Fruit fly (Drosophila melanogaster) whole organism, pupa: ENCODE measurements around the gene alpha-Man-Ia.

Experiments used
- CG10348 ChIP-seq: fragments of 200-800 bp; sonication (Bioruptor generic); IDR thresholded peaks from 2 replicates; pipeline ENCODE4 v1.3.6; 2022; ENCODE audit warnings: missing biosample characterization, missing genetic modification characterization
- CG12605 ChIP-seq: fragments of 200-800 bp; sonication (Bioruptor generic); IDR thresholded peaks from 2 replicates; pipeline ENCODE4 v1.3.6; 2022; ENCODE audit warnings: missing biosample characterization, missing genetic modification characterization
- CG13204 ChIP-seq: fragments of 200-800 bp; sonication (Bioruptor generic); optimal IDR thresholded peaks from 2 replicates; lab custom pipeline; 2018; ENCODE audit warnings: missing biosample characterization, mild to moderate bottlenecking, missing genetic modification characterization, moderate library complexity
- CG14655 ChIP-seq: fragments of 200-800 bp; sonication (Bioruptor generic); optimal IDR thresholded peaks from 3 replicates; lab custom pipeline; 2017; ENCODE audit warnings: mild to moderate bottlenecking, missing biosample characterization, missing genetic modification reagents, missing genetic modification characterization
- CG15710 ChIP-seq: fragments of 200-800 bp; sonication (Bioruptor generic); optimal IDR thresholded peaks from 2 replicates; lab custom pipeline; 2018; ENCODE audit warnings: missing biosample characterization, mild to moderate bottlenecking, missing genetic modification characterization, moderate library complexity
- CG17806 ChIP-seq: fragments of 200-800 bp; sonication (Bioruptor generic); optimal IDR thresholded peaks from 2 replicates; lab custom pipeline; 2018; ENCODE audit warnings: missing biosample characterization, mild to moderate bottlenecking, missing genetic modification characterization, moderate library complexity
- CG32121 ChIP-seq: fragments of 200-800 bp; sonication (Bioruptor generic); IDR thresholded peaks from 2 replicates; pipeline ENCODE4 v1.3.6; 2022; ENCODE audit warnings: missing biosample characterization, missing genetic modification characterization
- CG34367 ChIP-seq: fragments of 200-800 bp; sonication (Bioruptor generic); optimal IDR thresholded peaks from 2 replicates; lab custom pipeline; 2018; ENCODE audit warnings: missing biosample characterization, mild to moderate bottlenecking, missing genetic modification characterization
- CG4496 ChIP-seq: fragments of 200-800 bp; sonication (Bioruptor generic); IDR thresholded peaks from 3 replicates; pipeline ENCODE4 v1.3.6; 2022; ENCODE audit warnings: missing biosample characterization, missing genetic modification characterization
- CG8159 ChIP-seq: fragments of 200-800 bp; sonication (Bioruptor generic); optimal IDR thresholded peaks from 3 replicates; lab custom pipeline; 2018; ENCODE audit warnings: missing biosample characterization, mild to moderate bottlenecking, missing genetic modification characterization, moderate library complexity
- CG8301 ChIP-seq: fragments of 200-800 bp; sonication (Bioruptor generic); optimal IDR thresholded peaks from 2 replicates; lab custom pipeline; 2018; ENCODE audit warnings: missing biosample characterization, mild to moderate bottlenecking, missing genetic modification characterization
- CG9948 ChIP-seq: fragments of 200-800 bp; sonication (Bioruptor generic); optimal IDR thresholded peaks from 2 replicates; lab custom pipeline; 2018; ENCODE audit warnings: missing biosample characterization, mild to moderate bottlenecking, missing genetic modification characterization, moderate library complexity
- D1 ChIP-seq: fragments of 200-800 bp; sonication (Bioruptor generic); optimal IDR thresholded peaks from 2 replicates; lab custom pipeline; 2018; ENCODE audit warnings: missing biosample characterization, mild to moderate bottlenecking, missing genetic modification characterization, moderate library complexity
- EcR ChIP-seq: fragments of 200-800 bp; sonication (Bioruptor generic); optimal IDR thresholded peaks from 3 replicates; lab custom pipeline; 2019; ENCODE audit warnings: missing biosample characterization, missing genetic modification characterization, mild to moderate bottlenecking, moderate library complexity, missing genetic modification reagents
- Ets98B ChIP-seq: fragments of 200-800 bp; sonication (Bioruptor generic); IDR thresholded peaks from 2 replicates; pipeline ENCODE4 v1.3.6; 2022; ENCODE audit warnings: missing biosample characterization, missing genetic modification characterization
- Pif1A ChIP-seq: fragments of 200-800 bp; sonication (Bioruptor generic); optimal IDR thresholded peaks from 3 replicates; lab custom pipeline; 2016; ENCODE audit warnings: missing biosample characterization, missing genetic modification characterization
- Pif1B ChIP-seq: fragments of 200-800 bp; sonication (Bioruptor generic); optimal IDR thresholded peaks from 3 replicates; lab custom pipeline; 2016; ENCODE audit warnings: missing biosample characterization, missing genetic modification characterization
- Snoo ChIP-seq: fragments of 200-800 bp; sonication (Bioruptor generic); optimal IDR thresholded peaks from 3 replicates; lab custom pipeline; 2017; ENCODE audit warnings: missing biosample characterization, mild to moderate bottlenecking, missing genetic modification characterization, inconsistent platforms
- fd96Ca ChIP-seq: fragments of 200-800 bp; sonication (Bioruptor generic); IDR thresholded peaks from 3 replicates; pipeline ENCODE4 v1.3.6; 2022; ENCODE audit warnings: missing biosample characterization, missing genetic modification characterization
- gl ChIP-seq: fragments of 200-800 bp; sonication (Bioruptor generic); optimal IDR thresholded peaks from 2 replicates; lab custom pipeline; 2018; ENCODE audit warnings: missing biosample characterization, mild to moderate bottlenecking, missing genetic modification characterization
- rn ChIP-seq: fragments of 200-800 bp; sonication (Bioruptor generic); IDR thresholded peaks from 2 replicates; pipeline ENCODE4 v1.3.6; 2022; ENCODE audit warnings: missing biosample characterization, missing genetic modification characterization

The alpha-Man-Ia gene

dm6 chrX:10259524-10259923, 66.2 kb downstream of the alpha-Man-Ia start:
- no peak for TF ChIP-seq Pif1B (GFP tag; lab: Kevin White, UChicago)

- TF ChIP-seq CG17806 (tag; lab: Kevin White, UChicago): no peak
- TF ChIP-seq CG34367: no peak
- TF ChIP-seq CG13204 (GFP tag; lab: Kevin White, UChicago): no peak
- TF ChIP-seq CG14655 (GFP tag; lab: Kevin White, UChicago): no peak
- no peak for TF ChIP-seq CG4496 (GFP tag; lab: Robert Waterston, UW)
- TF ChIP-seq, all 21 proteins: peak for 0
Observed at dm6 chrX:10256228-10256627, 69.5 kb downstream of the alpha-Man-Ia start.

dm6 chrX:10252745-10253144, 73.0 kb downstream of the alpha-Man-Ia start:
- no peak for TF ChIP-seq CG10348
- no peak for TF ChIP-seq CG12605 (GFP tag; lab: Robert Waterston, UW)
- no peak for TF ChIP-seq CG17806 (tag; lab: Kevin White, UChicago)
- TF ChIP-seq CG8301 (tag; lab: Kevin White, UChicago): no peak
- TF ChIP-seq Ets98B (GFP tag; lab: Robert Waterston, UW): no peak
- no peak for TF ChIP-seq fd96Ca (GFP tag; lab: Robert Waterston, UW)
- no peak for TF ChIP-seq rn (GFP tag; lab: Robert Waterston, UW)
- TF ChIP-seq CG9948 (tag; lab: Kevin White, UChicago): no peak
- peak; percentile 57; the same call in 2 of the 3 replicates for TF ChIP-seq CG4496 (GFP tag; lab: Robert Waterston, UW)
- TF ChIP-seq, all 21 proteins: peak for 1

dm6 chrX:10250659-10251058, 75.1 kb downstream of the alpha-Man-Ia start:
- TF ChIP-seq CG8301 (tag; lab: Kevin White, UChicago): peak; percentile 1
- TF ChIP-seq CG10348: no peak
- TF ChIP-seq Pif1B (GFP tag; lab: Kevin White, UChicago): no peak
- TF ChIP-seq CG9948 (tag; lab: Kevin White, UChicago): no peak
- TF ChIP-seq CG32121: peak; percentile 27
- TF ChIP-seq CG8159 (tag; lab: Kevin White, UChicago): no peak
- no peak for TF ChIP-seq EcR (GFP tag; lab: Kevin White, UChicago)

- no peak for TF ChIP-seq CG10348
Observed at dm6 chrX:10250017-10250416, 75.7 kb downstream of the alpha-Man-Ia start.

dm6 chrX:10247366-10247765, 78.4 kb downstream of the alpha-Man-Ia start:
- TF ChIP-seq fd96Ca (GFP tag; lab: Robert Waterston, UW) (peak; percentile 41; the same call in 1 of the 3 replicates), Snoo (tag; lab: Kevin White, UChicago) (no peak), CG15710 (no peak), Ets98B (GFP tag; lab: Robert Waterston, UW) (peak; percentile 30; the same call in 1 of the 2 replicates), CG4496 (GFP tag; lab: Robert Waterston, UW) (peak; percentile 33; the same call in 1 of the 3 replicates), CG32121 (peak; percentile 40; the same call in 1 of the 2 replicates)

- 0 out of 3 replicates have a peak, but pooled peaks have one; percentile 29 for TF ChIP-seq CG4496 (GFP tag; lab: Robert Waterston, UW)
- peak; percentile 16 for TF ChIP-seq CG14655 (GFP tag; lab: Kevin White, UChicago)
- TF ChIP-seq Ets98B (GFP tag; lab: Robert Waterston, UW): 0 out of 2 replicates have a peak, but pooled peaks have one; percentile 13
- TF ChIP-seq EcR (GFP tag; lab: Kevin White, UChicago): no peak
Observed at dm6 chrX:10244763-10245162, 81.0 kb downstream of the alpha-Man-Ia start.

dm6 chrX:10243540-10243939, 82.2 kb downstream of the alpha-Man-Ia start:
- no peak for TF ChIP-seq Pif1A (GFP tag; lab: Kevin White, UChicago)
- TF ChIP-seq EcR (GFP tag; lab: Kevin White, UChicago): no peak
- TF ChIP-seq CG14655 (GFP tag; lab: Kevin White, UChicago): no peak
- no peak for TF ChIP-seq CG13204 (GFP tag; lab: Kevin White, UChicago)
- TF ChIP-seq Snoo (tag; lab: Kevin White, UChicago): no peak
- no peak for TF ChIP-seq CG9948 (tag; lab: Kevin White, UChicago)
- TF ChIP-seq CG34367: no peak
- no peak for TF ChIP-seq CG15710
- no peak for TF ChIP-seq D1
- TF ChIP-seq CG8301 (tag; lab: Kevin White, UChicago): no peak
- TF ChIP-seq fd96Ca (GFP tag; lab: Robert Waterston, UW): no peak
- TF ChIP-seq CG12605 (GFP tag; lab: Robert Waterston, UW): no peak
- TF ChIP-seq CG32121: no peak
- TF ChIP-seq Pif1B (GFP tag; lab: Kevin White, UChicago): no peak
- TF ChIP-seq gl (tag; lab: Kevin White, UChicago): no peak
- TF ChIP-seq CG4496 (GFP tag; lab: Robert Waterston, UW): no peak
- TF ChIP-seq, all 21 proteins: peak for 0
